Fruit fly (Drosophila melanogaster) whole organism: ENCODE data around the gene CG14853.

ENCODE experiments used
- Dll ChIP-seq: fragments of >200 bp; optimal IDR thresholded peaks from 2 replicates; lab custom pipeline; 2017
- psq ChIP-seq: fragments of >200 bp; optimal IDR thresholded peaks from 2 replicates; lab custom pipeline; 2017
- usp ChIP-seq: fragments of >200 bp; optimal IDR thresholded peaks from 2 replicates; lab custom pipeline; 2017; ENCODE audit warnings: missing biosample characterization, missing genetic modification characterization, mixed read lengths

dm6 chr3R:14577803-14578493, 31.5 kb upstream of the CG14853 start:
- TF ChIP-seq Dll (lab: Kevin White, UChicago) (no peak), usp (GFP tag; lab: Kevin White, UChicago) (no peak), psq (no peak)
